Fruit fly (Drosophila melanogaster) whole organism, prepupa: Measurements from ENCODE around the gene CG14810.

Experiments
- Blimp-1 ChIP-seq: fragments of 200-800 bp; sonication (Bioruptor generic); optimal IDR thresholded peaks from 3 replicates; lab custom pipeline; 2017; ENCODE audit warnings: missing biosample characterization, missing genetic modification characterization, mild to moderate bottlenecking, moderate library complexity, missing genetic modification reagents
- CG10631 ChIP-seq: fragments of 200-800 bp; sonication (Bioruptor generic); optimal IDR thresholded peaks from 2 replicates; lab custom pipeline; 2016; ENCODE audit warnings: missing biosample characterization, missing genetic modification characterization
- CG10669 ChIP-seq: fragments of 200-800 bp; sonication (Bioruptor generic); optimal IDR thresholded peaks from 3 replicates; lab custom pipeline; 2018; ENCODE audit warnings: missing biosample characterization, mild to moderate bottlenecking, missing genetic modification characterization, moderate library complexity
- CG11294 ChIP-seq: fragments of 200-800 bp; sonication (Bioruptor generic); IDR thresholded peaks from 2 replicates; pipeline ENCODE4 v1.3.6; 2022; ENCODE audit warnings: missing biosample characterization, missing genetic modification characterization
- CG11902 ChIP-seq: fragments of 200-800 bp; sonication (Bioruptor generic); optimal IDR thresholded peaks from 3 replicates; lab custom pipeline; 2016; ENCODE audit warnings: missing biosample characterization, missing genetic modification characterization
- CG15336 ChIP-seq: fragments of 200-800 bp; sonication (Bioruptor generic); IDR thresholded peaks from 2 replicates; pipeline ENCODE4 v1.3.6; 2022; ENCODE audit warnings: missing biosample characterization, missing genetic modification characterization
- CG16779 ChIP-seq: fragments of 200-800 bp; sonication (Bioruptor generic); optimal IDR thresholded peaks from 3 replicates; lab custom pipeline; 2017; ENCODE audit warnings: missing biosample characterization, mild to moderate bottlenecking, missing genetic modification characterization
- CG3032 ChIP-seq: fragments of 200-800 bp; optimal IDR thresholded peaks from 2 replicates; lab custom pipeline; 2019; ENCODE audit warnings: missing biosample characterization, mild to moderate bottlenecking, missing genetic modification characterization, moderate library complexity
- CG31627 ChIP-seq: fragments of 200-800 bp; sonication (Bioruptor generic); optimal IDR thresholded peaks from 3 replicates; lab custom pipeline; 2016; ENCODE audit warnings: missing biosample characterization, missing genetic modification characterization
- CG32006 ChIP-seq: fragments of 200-800 bp; sonication (Bioruptor generic); optimal IDR thresholded peaks from 3 replicates; lab custom pipeline; 2017; ENCODE audit warnings: missing biosample characterization, mild to moderate bottlenecking, missing genetic modification characterization
- CG34406 ChIP-seq: fragments of 200-800 bp; sonication (Bioruptor generic); optimal IDR thresholded peaks from 3 replicates; lab custom pipeline; 2016; ENCODE audit warnings: missing biosample characterization, missing genetic modification characterization
- CG3919 ChIP-seq: fragments of 200-800 bp; sonication (Bioruptor generic); optimal IDR thresholded peaks from 3 replicates; lab custom pipeline; 2016; ENCODE audit warnings: missing biosample characterization, missing genetic modification characterization
- CG6163 ChIP-seq: fragments of 200-800 bp; sonication (Bioruptor generic); IDR thresholded peaks from 3 replicates; pipeline ENCODE4 v1.3.6; 2022; ENCODE audit warnings: missing biosample characterization, missing genetic modification characterization
- CG6792 ChIP-seq: fragments of 200-800 bp; sonication (Bioruptor generic); optimal IDR thresholded peaks from 3 replicates; lab custom pipeline; 2016; ENCODE audit warnings: missing biosample characterization, missing genetic modification characterization
- CG6854 ChIP-seq: fragments of 200-800 bp; sonication (Bioruptor generic); optimal IDR thresholded peaks from 2 replicates; lab custom pipeline; 2017; ENCODE audit warnings: missing biosample characterization, mild to moderate bottlenecking, missing genetic modification characterization
- CG7368 ChIP-seq: fragments of 200-800 bp; sonication (Bioruptor generic); optimal IDR thresholded peaks from 3 replicates; lab custom pipeline; 2016; ENCODE audit warnings: missing biosample characterization, missing genetic modification characterization
- CG8119 ChIP-seq: fragments of 200-800 bp; sonication (Bioruptor generic); IDR thresholded peaks from 3 replicates; pipeline ENCODE4 v1.3.6; 2022; ENCODE audit warnings: missing biosample characterization, missing genetic modification characterization
- CG8319 ChIP-seq: fragments of 200-800 bp; sonication (Bioruptor generic); optimal IDR thresholded peaks from 3 replicates; lab custom pipeline; 2016; ENCODE audit warnings: missing biosample characterization, missing genetic modification characterization
- CG8632 ChIP-seq: fragments of 200-800 bp; sonication (Bioruptor generic); optimal IDR thresholded peaks from 3 replicates; lab custom pipeline; 2016; ENCODE audit warnings: missing biosample characterization, missing genetic modification characterization
- CG9139 ChIP-seq: fragments of 200-800 bp; sonication (Bioruptor generic); optimal IDR thresholded peaks from 3 replicates; lab custom pipeline; 2017; ENCODE audit warnings: missing biosample characterization, mild to moderate bottlenecking, missing genetic modification characterization
- Eip78C ChIP-seq: fragments of 200-800 bp; sonication (Bioruptor generic); peaks from one replicate; lab custom pipeline; 2016; ENCODE audit warnings: missing biosample characterization, missing genetic modification characterization
- Eip93F ChIP-seq: fragments of 200-800 bp; sonication (Bioruptor generic); optimal IDR thresholded peaks from 2 replicates; lab custom pipeline; 2016; ENCODE audit warnings: missing biosample characterization, mild to moderate bottlenecking, missing genetic modification characterization
- Ets21C ChIP-seq: fragments of 200-800 bp; sonication (Bioruptor generic); optimal IDR thresholded peaks from 3 replicates; lab custom pipeline; 2016; ENCODE audit warnings: missing biosample characterization, missing genetic modification characterization
- Gug ChIP-seq: fragments of 200-800 bp; sonication (Bioruptor generic); IDR thresholded peaks from 2 replicates; pipeline ENCODE4 v1.3.6; 2022; ENCODE audit warnings: missing biosample characterization, missing genetic modification characterization
- Hr39 ChIP-seq: fragments of 200-800 bp; sonication (Bioruptor generic); optimal IDR thresholded peaks from 2 replicates; lab custom pipeline; 2016; ENCODE audit warnings: missing biosample characterization, missing genetic modification characterization
- Lpt ChIP-seq: fragments of 200-800 bp; sonication (Bioruptor generic); optimal IDR thresholded peaks from 3 replicates; lab custom pipeline; 2016; ENCODE audit warnings: missing biosample characterization, missing genetic modification characterization
- Met ChIP-seq: fragments of 200-800 bp; sonication (Bioruptor generic); optimal IDR thresholded peaks from 3 replicates; lab custom pipeline; 2016; ENCODE audit warnings: missing biosample characterization, missing genetic modification characterization
- OdsH ChIP-seq: fragments of 200-800 bp; sonication (Bioruptor generic); optimal IDR thresholded peaks from 3 replicates; lab custom pipeline; 2016; ENCODE audit warnings: missing biosample characterization, missing genetic modification characterization
- Smox ChIP-seq: fragments of 200-800 bp; sonication (Bioruptor generic); optimal IDR thresholded peaks from 3 replicates; lab custom pipeline; 2016; ENCODE audit warnings: missing biosample characterization, missing genetic modification characterization
- Sox102F ChIP-seq: fragments of 200-800 bp; sonication (Bioruptor generic); optimal IDR thresholded peaks from 2 replicates; lab custom pipeline; 2016; ENCODE audit warnings: missing biosample characterization, mild to moderate bottlenecking, missing genetic modification characterization
- Sox14 ChIP-seq: fragments of 200-800 bp; sonication (Bioruptor generic); optimal IDR thresholded peaks from 3 replicates; lab custom pipeline; 2016; ENCODE audit warnings: missing biosample characterization, missing genetic modification characterization
- Sox15 ChIP-seq: fragments of 200-800 bp; sonication (Bioruptor generic); optimal IDR thresholded peaks from 3 replicates; lab custom pipeline; 2016; ENCODE audit warnings: missing biosample characterization, missing genetic modification characterization
- achi ChIP-seq: fragments of 200-800 bp; sonication (Bioruptor generic); optimal IDR thresholded peaks from 3 replicates; lab custom pipeline; 2016; ENCODE audit warnings: missing biosample characterization, missing genetic modification characterization
- acj6 ChIP-seq: fragments of 200-800 bp; sonication (Bioruptor generic); optimal IDR thresholded peaks from 3 replicates; lab custom pipeline; 2016; ENCODE audit warnings: missing biosample characterization, missing genetic modification characterization
- cyc ChIP-seq: fragments of 200-800 bp; sonication (Bioruptor generic); optimal IDR thresholded peaks from 3 replicates; lab custom pipeline; 2016; ENCODE audit warnings: missing biosample characterization, missing genetic modification characterization
- dac ChIP-seq: fragments of 200-800 bp; sonication (Bioruptor generic); optimal IDR thresholded peaks from 2 replicates; lab custom pipeline; 2017; ENCODE audit warnings: missing biosample characterization, mild to moderate bottlenecking, missing genetic modification characterization
- eg ChIP-seq: fragments of 200-800 bp; sonication (Bioruptor generic); IDR thresholded peaks from 3 replicates; pipeline ENCODE4 v1.3.6; 2022; ENCODE audit warnings: missing biosample characterization, missing genetic modification characterization
- esn ChIP-seq: fragments of 200-800 bp; sonication (Bioruptor generic); optimal IDR thresholded peaks from 2 replicates; lab custom pipeline; 2016; ENCODE audit warnings: missing biosample characterization, mild to moderate bottlenecking, missing genetic modification characterization, moderate library complexity
- fd59A ChIP-seq: fragments of 200-800 bp; sonication (Bioruptor generic); optimal IDR thresholded peaks from 2 replicates; lab custom pipeline; 2017; ENCODE audit warnings: missing biosample characterization, mild to moderate bottlenecking, missing genetic modification characterization, missing genetic modification reagents
- fd85E ChIP-seq: fragments of 200-800 bp; sonication (Bioruptor generic); optimal IDR thresholded peaks from 3 replicates; lab custom pipeline; 2016; ENCODE audit warnings: missing biosample characterization, missing genetic modification characterization
- fkh ChIP-seq: fragments of 200-800 bp; sonication (Bioruptor generic); optimal IDR thresholded peaks from 3 replicates; lab custom pipeline; 2017; ENCODE audit warnings: missing biosample characterization, mild to moderate bottlenecking, missing genetic modification characterization, moderate library complexity
- pdm3 ChIP-seq: fragments of 200-800 bp; sonication (Bioruptor generic); optimal IDR thresholded peaks from 3 replicates; lab custom pipeline; 2016; ENCODE audit warnings: missing biosample characterization, missing genetic modification characterization
- salr ChIP-seq, 2 experiments: fragments of 200-800 bp; sonication (Bioruptor generic); optimal IDR thresholded peaks; 3 replicates each; lab custom pipeline; 2016 to 2018; ENCODE audit warnings: missing biosample characterization in 2 of 2, missing genetic modification characterization in 2 of 2, mild to moderate bottlenecking in 1 of 2
- spab ChIP-seq: fragments of 200-800 bp; sonication (Bioruptor generic); optimal IDR thresholded peaks from 2 replicates; lab custom pipeline; 2017; ENCODE audit warnings: missing biosample characterization, mild to moderate bottlenecking, missing genetic modification characterization, missing genetic modification reagents
- ss ChIP-seq, 2 experiments: fragments of 200-800 bp; sonication (Bioruptor generic); optimal IDR thresholded peaks; 2 replicates in 1 of 2; 3 replicates in 1 of 2; lab custom pipeline; 2017 to 2018; ENCODE audit warnings: mild to moderate bottlenecking in 2 of 2, missing biosample characterization in 2 of 2, missing genetic modification characterization in 2 of 2, moderate library complexity in 1 of 2
- svp ChIP-seq: fragments of 200-800 bp; sonication (Bioruptor generic); peaks from one replicate; lab custom pipeline; 2016; ENCODE audit warnings: missing biosample characterization, missing genetic modification characterization
- topi ChIP-seq: fragments of 200-800 bp; sonication (Bioruptor generic); optimal IDR thresholded peaks from 3 replicates; lab custom pipeline; 2016; ENCODE audit warnings: missing biosample characterization, missing genetic modification characterization
- vri ChIP-seq: fragments of 200-800 bp; sonication (Bioruptor generic); optimal IDR thresholded peaks from 3 replicates; lab custom pipeline; 2016; ENCODE audit warnings: missing biosample characterization, mild to moderate bottlenecking, missing genetic modification characterization

CG14810 gene

dm6 chrX:1831219-1831555, 11.0 kb upstream of the CG14810 start:
- TF ChIP-seq CG11902 (no peak), CG3032 (tag; lab: Kevin White, UChicago) (no peak), CG7368 (GFP tag; lab: Kevin White, UChicago) (no peak), Blimp-1 (GFP tag; lab: Kevin White, UChicago) (no peak), dac (GFP tag; lab: Kevin White, UChicago) (no peak), CG6854 (GFP tag; lab: Kevin White, UChicago) (no peak), CG8632 (GFP tag; lab: Kevin White, UChicago) (no peak), CG15336 (GFP tag; lab: Robert Waterston, UW) (no peak)

- TF ChIP-seq CG32006 (GFP tag; lab: Kevin White, UChicago) (peak; percentile 98), Gug (GFP tag; lab: Robert Waterston, UW) (peak; percentile 97), Sox15 (GFP tag; lab: Kevin White, UChicago) (peak; percentile 93), CG6163 (peak; percentile 99), CG11902 (peak; percentile 94), CG6854 (GFP tag; lab: Kevin White, UChicago) (peak; percentile 94), CG34406 (peak; percentile 97), CG3919 (peak; percentile 99), CG6792 (peak; percentile 97), OdsH (GFP tag; lab: Kevin White, UChicago) (peak; percentile 98), dac (GFP tag; lab: Kevin White, UChicago) (peak; percentile 95), svp (GFP tag; lab: Kevin White, UChicago) (peak; percentile 99), CG15336 (GFP tag; lab: Robert Waterston, UW) (peak; percentile 99), achi (peak; percentile 98), Ets21C (peak; percentile 97), vri (peak; percentile 97), Sox102F (GFP tag; lab: Kevin White, UChicago) (peak; percentile 98), Eip78C (peak; percentile 99), Eip93F (GFP tag; lab: Kevin White, UChicago) (peak; percentile 96), topi (GFP tag; lab: Kevin White, UChicago) (peak; percentile 99), Lpt (peak; percentile 98), Blimp-1 (GFP tag; lab: Kevin White, UChicago) (peak; percentile 90), CG10669 (GFP tag; lab: Kevin White, UChicago) (peak; percentile 98), CG31627 (peak; percentile 98), fd59A (GFP tag; lab: Kevin White, UChicago) (peak; percentile 92), eg (peak; percentile 99), Sox14 (peak; percentile 99), ss (GFP tag; optimal IDR thresholded peaks at IDR 0.05; lab: Kevin White, UChicago) (peak; percentile 93 to 97), acj6 (peak; percentile 98), spab (GFP tag; lab: Kevin White, UChicago) (peak; percentile 94), Met (GFP tag; lab: Kevin White, UChicago) (peak; percentile 99), salr (GFP tag; optimal IDR thresholded peaks at IDR 0.05; lab: Kevin White, UChicago) (peak; percentile 97 to 98), CG8632 (GFP tag; lab: Kevin White, UChicago) (peak; percentile 98), CG9139 (GFP tag; lab: Kevin White, UChicago) (peak; percentile 95), CG8119 (GFP tag; lab: Robert Waterston, UW) (peak; percentile 98), fkh (GFP tag; lab: Kevin White, UChicago) (peak; percentile 88), fd85E (peak; percentile 93), CG8319 (GFP tag; lab: Kevin White, UChicago) (peak; percentile 97), Smox (GFP tag; lab: Kevin White, UChicago) (peak; percentile 98), esn (GFP tag; lab: Kevin White, UChicago) (peak; percentile 99), CG11294 (GFP tag; lab: Robert Waterston, UW) (peak; percentile 98), Hr39 (GFP tag; lab: Kevin White, UChicago) (peak; percentile 98), CG10631 (GFP tag; lab: Kevin White, UChicago) (peak; percentile 98), cyc (GFP tag; lab: Kevin White, UChicago) (peak; percentile 98), CG16779 (tag; lab: Kevin White, UChicago) (peak; percentile 96), pdm3 (GFP tag; lab: Kevin White, UChicago) (peak; percentile 99)
Measured at dm6 chrX:1830396-1831218, 10.5 kb upstream of the CG14810 start.
